Worm (Caenorhabditis elegans) whole organism, L4 larva: ENCODE measurements around the gene bpnt-1.

Experiments
- F37D6.2 ChIP-seq: sonication (generic microtip); optimal IDR thresholded peaks from 2 replicates; lab custom pipeline; 2016; ENCODE audit warnings: mild to moderate bottlenecking, missing genetic modification characterization, missing compliant biosample characterization
- ama-1 ChIP-seq: fragments of 150-350 bp; optimal IDR thresholded peaks from 2 replicates; lab custom pipeline; 2014; ENCODE audit warnings: inconsistent platforms, mixed read lengths
- ceh-28 ChIP-seq: fragments of 150-350 bp; optimal IDR thresholded peaks from 2 replicates; lab custom pipeline; 2014; ENCODE audit warnings: missing biosample characterization, missing genetic modification reagents, missing genetic modification characterization
- ces-1 ChIP-seq: fragments of 150-350 bp; sonication (generic microtip); optimal IDR thresholded peaks from 4 replicates; lab custom pipeline; 2014; ENCODE audit warnings: missing biosample characterization, missing genetic modification reagents, missing genetic modification characterization
- dmd-8 ChIP-seq: fragments of 200-800 bp; sonication (Bioruptor generic); IDR thresholded peaks from 2 replicates; pipeline ENCODE4 v1.3.6; 2022; ENCODE audit warnings: missing genetic modification characterization, missing compliant biosample characterization
- dmd-9 ChIP-seq: fragments of 200-800 bp; sonication (Bioruptor generic); IDR thresholded peaks from 2 replicates; pipeline ENCODE4 v1.3.6; 2022; ENCODE audit warnings: missing genetic modification reagents, missing genetic modification characterization, missing compliant biosample characterization
- dve-1 ChIP-seq: sonication (generic microtip); optimal IDR thresholded peaks from 2 replicates; lab custom pipeline; 2017; ENCODE audit warnings: antibody characterized with exemption, mild to moderate bottlenecking, missing genetic modification characterization, missing compliant biosample characterization; ENCODE audit not compliant: insufficient read depth
- fkh-10 ChIP-seq: fragments of 150-350 bp; optimal IDR thresholded peaks from 2 replicates; lab custom pipeline; 2014; ENCODE audit warnings: missing biosample characterization, missing genetic modification reagents, missing genetic modification characterization
- nhr-11 ChIP-seq: fragments of 150-350 bp; optimal IDR thresholded peaks from 2 replicates; lab custom pipeline; 2014; ENCODE audit warnings: missing biosample characterization, missing genetic modification characterization
- saeg-2 ChIP-seq: fragments of 200-800 bp; sonication (Bioruptor generic); IDR thresholded peaks from 2 replicates; pipeline ENCODE4 v1.3.6; 2022; ENCODE audit warnings: missing genetic modification reagents, missing genetic modification characterization, missing compliant biosample characterization
- spr-3 ChIP-seq: fragments of 200-800 bp; sonication (Bioruptor generic); optimal IDR thresholded peaks from 2 replicates; lab custom pipeline; 2018; ENCODE audit warnings: mild to moderate bottlenecking, missing genetic modification characterization, missing compliant biosample characterization

DNA sequence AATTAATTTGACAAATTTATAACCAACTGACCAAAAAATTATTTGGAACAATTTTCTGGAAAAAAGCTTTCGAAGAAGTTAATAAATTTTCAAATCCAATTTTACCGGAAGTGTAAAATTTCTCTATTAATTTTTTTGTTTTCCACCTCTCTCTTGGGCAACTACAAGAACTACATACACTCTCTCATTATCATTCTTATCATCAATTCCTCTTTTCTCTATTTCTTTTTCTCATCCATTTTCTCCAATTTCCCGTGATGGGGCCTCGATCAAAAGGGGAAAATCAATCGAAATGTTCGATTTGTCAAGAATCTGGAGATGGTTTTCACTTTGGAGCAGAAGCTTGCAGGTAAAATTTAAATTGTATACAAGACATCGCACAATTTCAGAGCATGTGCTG, 13.1 kb downstream of the bpnt-1 start, which contains the start of gene nhr-109:
- TF ChIP-seq spr-3 (GFP tag; lab: Kevin White, UChicago) (no peak), ces-1 (GFP tag; lab: Kevin White, UChicago) (no peak), ceh-28 (tag; lab: Kevin White, UChicago) (no peak), ama-1 (lab: Kevin White, UChicago) (no peak), dmd-8 (GFP tag; lab: Robert Waterston, UW) (no peak), fkh-10 (GFP tag; lab: Kevin White, UChicago) (no peak), dmd-9 (GFP tag; lab: Robert Waterston, UW) (no peak), F37D6.2 (tag; lab: Kevin White, UChicago) (no peak), nhr-11 (tag; lab: Kevin White, UChicago) (no peak), dve-1 (tag; lab: Kevin White, UChicago) (no peak), saeg-2 (GFP tag; lab: Robert Waterston, UW) (no peak)
